Fruit fly (Drosophila melanogaster): ENCODE results near the gene PolD1.
A peak's percentile ranks its signal among the peaks of the same experiment; 100 is the strongest.

- TF ChIP-seq CG32532 (GFP tag; IDR thresholded peaks at IDR 0.05) = peak; percentile 24; the same call in 1 of the 2 replicates
- TF ChIP-seq nerfin-1 (tag; optimal IDR thresholded peaks at IDR 0.05) = no peak
- TF ChIP-seq Blimp-1 (GFP tag; optimal IDR thresholded peaks at IDR 0.05) = peak; percentile 83
- no peak for TF ChIP-seq CG9932 (GFP tag; IDR thresholded peaks at IDR 0.05)
- TF ChIP-seq gem (tag; optimal IDR thresholded peaks at IDR 0.05) = peak; percentile 74
- no peak for TF ChIP-seq CG4617 (GFP tag; optimal IDR thresholded peaks at IDR 0.05; ENCODE audit: borderline replicate concordance)
- TF ChIP-seq CG12391 (tag; optimal IDR thresholded peaks at IDR 0.05) = peak; percentile 72
- TF ChIP-seq pfk (GFP tag; optimal IDR thresholded peaks at IDR 0.05) = no peak
- TF ChIP-seq rib (GFP tag; IDR thresholded peaks at IDR 0.05) = no peak
- no peak for TF ChIP-seq CG15073 (GFP tag; optimal IDR thresholded peaks at IDR 0.05)
- no peak for TF ChIP-seq dm (GFP tag; optimal IDR thresholded peaks at IDR 0.05)
- no peak for TF ChIP-seq CG8765 (GFP tag; IDR thresholded peaks at IDR 0.05)
- peak; percentile 49; the same call in 1 of the 2 replicates for TF ChIP-seq CG14014 (GFP tag; IDR thresholded peaks at IDR 0.05)
- peak; percentile 44 for TF ChIP-seq CG4707 (GFP tag; optimal IDR thresholded peaks at IDR 0.05)
Observed at dm6 chr3L:15940823-15941222, 46.8 kb downstream of the PolD1 start.
